Fruit fly (Drosophila melanogaster): Measurements from ENCODE around the gene Edc3.

The Edc3 gene

DNA sequence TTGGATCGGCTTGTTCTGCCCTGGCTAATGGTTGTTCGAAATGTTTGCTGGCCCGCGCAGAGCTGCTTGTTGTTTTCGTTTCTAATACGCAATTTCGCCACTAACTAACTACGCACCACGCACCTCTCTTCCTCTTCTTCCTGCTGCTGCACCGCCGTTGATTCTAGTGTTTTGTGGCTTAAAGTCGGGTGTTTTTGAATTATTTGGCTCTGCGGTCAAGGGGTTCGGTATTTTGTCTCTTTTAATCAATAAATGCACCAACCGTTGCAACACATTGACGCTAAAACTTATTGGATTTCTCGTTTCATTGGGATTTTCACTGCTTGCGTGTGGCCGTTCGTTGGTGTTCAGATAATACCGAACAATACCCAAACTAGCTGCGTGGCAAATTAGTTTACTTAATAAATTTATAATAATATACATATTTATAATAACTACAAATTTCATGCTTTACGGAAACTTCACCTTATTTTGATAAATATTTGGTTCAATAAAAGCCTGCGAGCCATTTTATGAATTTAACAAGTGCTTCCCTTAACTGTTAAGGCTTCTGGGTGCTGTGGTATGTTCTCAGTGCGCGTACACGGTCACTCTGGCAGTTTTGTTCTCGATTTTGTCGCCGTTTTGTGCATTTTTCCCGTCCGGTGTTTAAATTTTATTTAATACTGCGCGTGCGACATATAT, at the start of gene Edc3, which contains the start of gene Nedd4 (continued):
- TF ChIP-seq Sry-β (GFP tag; optimal IDR thresholded peaks at IDR 0.05) (peak; percentile 16), amos (GFP tag; IDR thresholded peaks at IDR 0.05; ENCODE audit: partially characterized antibody) (peak; percentile 27; the same call in 1 of the 2 replicates), CG17361 (GFP tag; IDR thresholded peaks at IDR 0.05) (peak; percentile 60; the same call in 2 of the 3 replicates), zfh1 (GFP tag; IDR thresholded peaks at IDR 0.05) (0 out of 3 replicates have a peak, but pooled peaks have one; percentile 5), CG3995 (GFP tag; optimal IDR thresholded peaks at IDR 0.05) (peak; percentile 16), Meics (GFP tag; optimal IDR thresholded peaks at IDR 0.05) (peak; percentile 20), CG16813 (GFP tag; IDR thresholded peaks at IDR 0.05; ENCODE audit: partially characterized antibody) (peak; percentile 21; the same call in 1 of the 3 replicates), odd (GFP tag; optimal IDR thresholded peaks at IDR 0.05) (peak; percentile 48), CG14710 (tag; optimal IDR thresholded peaks at IDR 0.05) (peak; percentile 78), Taf1 (GFP tag; IDR thresholded peaks at IDR 0.05) (no peak), NC2α (GFP tag; optimal IDR thresholded peaks at IDR 0.05) (no peak), unpg (GFP tag; optimal IDR thresholded peaks at IDR 0.05) (peak; percentile 20), CG8924 (tag; optimal IDR thresholded peaks at IDR 0.05) (peak; percentile 65), CG10431 (GFP tag; optimal IDR thresholded peaks at IDR 0.05) (no peak), dmrt11E (tag; optimal IDR thresholded peaks at IDR 0.05) (peak; percentile 22), salm (tag; optimal IDR thresholded peaks at IDR 0.05) (no peak), CG10147 (GFP tag; optimal IDR thresholded peaks at IDR 0.05) (peak; percentile 46), CG15479 (GFP tag; optimal IDR thresholded peaks at IDR 0.05) (peak; percentile 32), E2f2 (GFP tag; IDR thresholded peaks at IDR 0.05) (peak; percentile 20; the same call in 1 of the 2 replicates), MBD-R2 (GFP tag; IDR thresholded peaks at IDR 0.05) (peak; percentile 36; the same call in 1 of the 2 replicates), knrl (GFP tag; IDR thresholded peaks at IDR 0.05; ENCODE audit: partially characterized antibody) (peak; percentile 41; the same call in 1 of the 3 replicates), CG15696 (tag; optimal IDR thresholded peaks at IDR 0.05) (peak; percentile 34), Vsx1 (GFP tag; optimal IDR thresholded peaks at IDR 0.05) (peak; percentile 25), nmo (GFP tag; optimal IDR thresholded peaks at IDR 0.05) (peak; percentile 65), CG17385 (GFP tag; optimal IDR thresholded peaks at IDR 0.05) (peak; percentile 94), Dp (GFP tag; optimal IDR thresholded peaks at IDR 0.05) (peak; percentile 19), dpn (GFP tag; optimal IDR thresholded peaks at IDR 0.05) (peak in 1 of 2 experiments; percentile 9), CG2116 (GFP tag; optimal IDR thresholded peaks at IDR 0.05) (peak; percentile 52), lmd (GFP tag; IDR thresholded peaks at IDR 0.05) (no peak), Oli (tag; optimal IDR thresholded peaks at IDR 0.05) (no peak), CG7928 (GFP tag; optimal IDR thresholded peaks at IDR 0.05) (peak; percentile 40), Sin3A (optimal IDR thresholded peaks at IDR 0.05) (peak; percentile 45), Fer3 (tag; optimal IDR thresholded peaks at IDR 0.05) (peak; percentile 17), Jarid2 (GFP tag; optimal IDR thresholded peaks at IDR 0.05) (no peak), ranshi (GFP tag; IDR thresholded peaks at IDR 0.05) (no peak), crp (GFP tag; optimal IDR thresholded peaks at IDR 0.05) (peak in 1 of 2 experiments; percentile 13), CG5953 (GFP tag; IDR thresholded peaks at IDR 0.05) (no peak), scrt (GFP tag; optimal IDR thresholded peaks at IDR 0.05) (peak; percentile 54), CG3281 (GFP tag; optimal IDR thresholded peaks at IDR 0.05) (peak; percentile 39), CG12391 (tag; optimal IDR thresholded peaks at IDR 0.05) (peak; percentile 59), CG13624 (GFP tag; optimal IDR thresholded peaks at IDR 0.05) (peak; percentile 93), CG9727 (GFP tag; optimal IDR thresholded peaks at IDR 0.05) (peak; percentile 1), PHDP (tag; optimal IDR thresholded peaks at IDR 0.05) (peak; percentile 32), BEAF-32 (GFP tag; optimal IDR thresholded peaks at IDR 0.05) (peak; percentile 48), insv (GFP tag; optimal IDR thresholded peaks at IDR 0.05) (peak in 1 of 2 experiments; percentile 69), Lhr (GFP tag; optimal IDR thresholded peaks at IDR 0.05) (peak; percentile 40), CG33557 (GFP tag; optimal IDR thresholded peaks at IDR 0.05) (peak; percentile 16)
